Fruit fly (Drosophila melanogaster): Measurements from ENCODE around the gene Dyro.

DNA sequence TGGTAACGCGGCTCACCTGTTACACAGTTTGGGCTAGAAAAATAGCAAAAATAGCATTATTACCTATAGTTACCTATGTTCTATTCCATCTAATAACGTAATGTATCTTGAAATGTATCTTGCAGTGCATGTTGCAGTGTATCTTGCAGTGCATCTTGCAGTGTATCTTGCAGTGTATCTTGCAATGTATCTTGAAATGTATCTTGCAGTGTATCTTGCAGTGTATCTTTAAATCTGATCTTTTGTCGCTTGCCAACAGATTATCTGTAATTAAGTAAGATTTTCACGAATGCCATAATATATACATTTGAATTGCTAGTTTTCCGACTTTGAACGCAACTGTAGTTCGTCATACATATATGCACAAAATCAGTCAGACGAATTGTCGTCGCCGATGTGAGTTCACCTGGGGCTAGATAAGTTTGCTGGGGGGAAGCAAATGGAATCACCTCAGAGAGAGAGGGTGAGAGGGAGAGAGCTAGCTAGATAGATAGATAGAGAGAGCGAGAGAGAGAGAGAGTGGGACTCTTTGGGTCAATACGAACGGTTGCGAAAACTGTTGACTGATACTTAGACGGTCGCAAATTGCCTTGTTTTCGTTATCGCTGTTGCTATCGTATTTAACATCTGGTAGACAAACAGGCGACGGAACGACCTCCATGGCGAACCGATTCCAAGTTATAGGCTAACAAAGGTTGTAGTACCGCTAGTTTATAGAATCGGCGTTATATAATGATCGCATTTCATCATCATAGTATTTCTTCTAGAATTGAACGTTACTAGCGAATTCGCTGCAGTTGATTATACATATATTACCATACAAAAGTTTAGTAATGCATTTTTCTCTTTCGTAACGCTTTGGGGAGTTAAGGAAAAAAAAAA, 53.1 kb downstream of the Dyro start:
- TF ChIP-seq CTCF (optimal IDR thresholded peaks at IDR 0.05) (no peak), CG8478 (optimal IDR thresholded peaks at IDR 0.05) (no peak)

All from S2 (cell line).